Fruit fly (Drosophila melanogaster): ENCODE data around the gene bab1.

- no peak for TF ChIP-seq Abd-B (GFP tag; optimal IDR thresholded peaks at IDR 0.05)
- no peak for TF ChIP-seq Sp1 (GFP tag; optimal IDR thresholded peaks at IDR 0.05)
- TF ChIP-seq Hnf4 (GFP tag; optimal IDR thresholded peaks at IDR 0.05), result no peak
- TF ChIP-seq psq (GFP tag; optimal IDR thresholded peaks at IDR 0.05), result no peak
- no peak for TF ChIP-seq usp (GFP tag; optimal IDR thresholded peaks at IDR 0.05)
- no peak for TF ChIP-seq OdsH (GFP tag; optimal IDR thresholded peaks at IDR 0.05)
- TF ChIP-seq tai (GFP tag; optimal IDR thresholded peaks at IDR 0.05), result peak; percentile 44
- TF ChIP-seq h (GFP tag; optimal IDR thresholded peaks at IDR 0.05), result no peak
Measured at dm6 chr3L:1092853-1093838, 7.7 kb downstream of the bab1 start.

Measured in whole organism, wandering third instar larva.